Worm (Caenorhabditis elegans) whole organism, early embryonic: ENCODE data around the gene paqr-2.

Source experiments
- F13C5.2 ChIP-seq: sonication (generic microtip); optimal IDR thresholded peaks from 2 replicates; lab custom pipeline; 2017; ENCODE audit warnings: mild to moderate bottlenecking, missing genetic modification characterization, inconsistent platforms, missing compliant biosample characterization
- ama-1 ChIP-seq: fragments of 150-350 bp; optimal IDR thresholded peaks from 2 replicates; lab custom pipeline; 2014
- ceh-36 ChIP-seq: sonication (generic microtip); optimal IDR thresholded peaks from 2 replicates; lab custom pipeline; 2016; ENCODE audit warnings: missing genetic modification characterization, inconsistent platforms, missing compliant biosample characterization
- flt-1 ChIP-seq: fragments of 200-800 bp; sonication (Bioruptor generic); IDR thresholded peaks from 2 replicates; pipeline ENCODE4 v1.3.6; 2022; ENCODE audit warnings: missing genetic modification characterization, missing compliant biosample characterization
- hmbx-1 ChIP-seq: sonication (generic microtip); optimal IDR thresholded peaks from 2 replicates; lab custom pipeline; 2016; ENCODE audit warnings: mild to moderate bottlenecking, missing genetic modification characterization, missing compliant biosample characterization
- pes-1 ChIP-seq: fragments of 200-800 bp; sonication (Bioruptor generic); IDR thresholded peaks from 2 replicates; pipeline ENCODE4 v1.3.6; 2022; ENCODE audit warnings: missing genetic modification reagents, missing genetic modification characterization, missing compliant biosample characterization
- scrt-1 ChIP-seq: fragments of 200-800 bp; sonication (Bioruptor generic); IDR thresholded peaks from 2 replicates; pipeline ENCODE4 v1.3.6; 2022; ENCODE audit warnings: missing genetic modification characterization, missing compliant biosample characterization

DNA sequence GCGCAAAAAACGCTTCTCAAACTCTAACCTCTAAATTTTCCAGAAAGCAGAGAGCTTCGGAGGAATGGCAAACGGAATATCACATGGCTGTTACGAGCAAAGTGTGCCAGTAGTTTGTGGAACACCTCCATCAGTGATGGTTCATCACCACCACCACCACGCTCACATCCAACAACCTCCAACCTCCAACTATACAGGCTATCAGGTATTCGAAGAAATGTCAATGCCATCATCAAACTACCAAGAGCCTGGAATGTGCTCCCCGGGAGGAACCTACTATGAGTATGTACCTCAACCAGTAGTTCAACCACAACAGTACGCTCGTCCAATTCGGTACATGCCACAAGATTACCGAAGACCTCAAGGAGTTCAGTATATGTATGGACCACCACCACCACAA lies 36.2 kb downstream of the paqr-2 start:
- no peak for TF ChIP-seq flt-1
- TF ChIP-seq ama-1 (lab: Kevin White, UChicago), result no peak
- no peak for TF ChIP-seq F13C5.2 (tag; lab: Kevin White, UChicago)
- no peak for TF ChIP-seq hmbx-1 (tag; lab: Kevin White, UChicago)
- TF ChIP-seq pes-1 (GFP tag; lab: Robert Waterston, UW), result no peak
- TF ChIP-seq ceh-36, result no peak
- no peak for TF ChIP-seq scrt-1
